Fruit fly (Drosophila melanogaster) ovary, adult (tissue): ENCODE measurements around the gene sav.

Experiments
- CG17801 ChIP-seq: fragments of 200-800 bp; optimal IDR thresholded peaks from 2 replicates; lab custom pipeline; 2019; ENCODE audit warnings: missing biosample characterization, mild to moderate bottlenecking, missing genetic modification characterization, moderate library complexity; ENCODE audit not compliant: partially characterized antibody

Gene sav

dm6 chr3R:23061209-23061608 lies at the start of gene sav, which contains the start of gene Ublcp1:
Gene sav, minus strand, starts transcription at chr3R:23061304.
Gene Ublcp1, plus strand, starts transcription at chr3R:23061493.
- TF ChIP-seq CG17801 (GFP tag; lab: Kevin White, UChicago), result peak; percentile 50

DNA sequence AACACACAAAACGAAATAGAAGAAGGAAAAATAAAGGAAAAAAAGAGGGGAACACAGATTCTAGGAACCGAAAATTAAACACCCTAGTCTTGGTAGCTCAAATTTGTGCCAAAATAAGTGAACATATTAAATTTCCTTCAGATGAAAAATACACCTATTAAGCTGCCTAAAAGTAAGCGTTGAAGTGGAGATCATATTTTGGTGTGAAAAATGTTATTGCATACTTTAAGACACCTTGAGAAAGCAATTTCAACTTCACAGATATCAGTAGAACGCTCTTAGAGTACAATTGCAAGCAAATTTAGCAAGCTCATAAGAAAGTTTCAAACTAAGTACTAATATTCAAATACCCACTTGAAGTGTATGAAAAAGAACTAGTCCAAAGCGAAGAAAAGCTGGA lies 49.6 kb upstream of the sav start:
- no peak for TF ChIP-seq CG17801 (GFP tag; lab: Kevin White, UChicago)

- TF ChIP-seq CG17801 (GFP tag; lab: Kevin White, UChicago), result no peak
Measured at dm6 chr3R:23099233-23099632, 38.1 kb upstream of the sav start, which contains the start of gene CG6738. Gene CG6738, plus strand, starts transcription at chr3R:23099533.

DNA sequence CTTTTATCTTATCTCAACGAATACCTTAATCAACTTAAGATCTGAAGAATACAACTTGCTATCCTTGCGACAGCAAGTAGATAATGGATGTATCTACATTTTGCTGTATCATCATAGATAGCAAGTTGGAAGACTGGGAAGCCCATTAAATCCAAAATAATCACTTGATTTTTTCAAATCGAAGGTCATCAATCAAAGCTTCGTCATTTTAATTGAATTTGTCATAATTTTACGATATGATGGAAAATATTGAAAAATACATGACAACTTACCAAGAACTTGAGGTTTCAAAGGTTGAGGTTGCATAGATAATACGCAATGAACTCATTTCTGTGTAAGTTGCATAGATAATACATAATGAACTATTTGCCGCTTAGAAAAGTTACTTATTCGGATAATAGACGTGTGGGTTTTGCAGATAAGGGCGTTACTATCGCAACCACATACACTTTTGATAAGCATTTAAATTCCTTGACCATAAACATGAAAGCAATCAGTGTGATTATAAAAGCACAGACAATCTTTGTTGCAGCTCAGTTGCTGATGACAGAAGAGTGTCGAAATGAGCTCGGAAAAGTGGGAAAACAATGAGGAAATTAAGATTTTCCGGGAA lies 36.2 kb upstream of the sav start, which contains the start of gene CG6733:
CG6733 (plus strand) TSS at position 532 of the 613 bp plus-strand sequence.
- TF ChIP-seq CG17801 (GFP tag; lab: Kevin White, UChicago), result no peak

- no peak for TF ChIP-seq CG17801 (GFP tag; lab: Kevin White, UChicago)
Measured at dm6 chr3R:23095346-23095745, 34.2 kb upstream of the sav start, which contains the start of gene CG17109. Gene CG17109, plus strand, starts transcription at chr3R:23095690.

DNA sequence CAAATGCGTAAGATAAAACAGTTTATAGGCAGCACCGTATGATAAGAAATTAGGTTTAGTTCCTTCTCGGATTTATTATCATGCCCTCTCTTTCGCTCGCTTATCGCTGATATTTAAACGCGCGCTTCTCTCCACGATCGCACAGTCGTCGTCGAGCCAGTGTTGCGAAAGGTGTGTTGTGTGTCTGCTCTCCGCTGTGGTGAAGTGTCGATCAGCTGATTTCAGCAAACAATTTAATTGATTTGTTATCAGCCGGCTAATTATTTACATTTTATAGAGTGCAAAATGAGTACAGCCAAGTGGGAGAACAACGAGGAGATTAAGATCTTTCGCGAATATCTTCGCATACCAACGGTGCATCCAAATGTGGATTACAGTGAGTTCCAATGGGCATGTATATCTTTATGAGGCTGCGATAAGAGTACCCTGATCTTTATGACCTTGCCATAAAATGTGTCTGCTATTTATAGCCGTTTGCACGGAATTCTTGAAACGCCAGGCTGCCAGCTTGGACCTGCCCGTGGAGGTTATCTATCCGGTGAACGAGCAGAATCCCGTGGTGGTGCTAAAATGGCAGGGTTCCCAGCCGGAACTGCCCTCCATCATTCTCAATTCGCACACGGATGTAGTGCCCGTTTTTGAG lies 30.6 kb upstream of the sav start, which contains the start of the genes CG17110 and CG6726:
CG17110 (plus strand) TSS at position 139 of the 643 bp plus-strand sequence.
CG6726 (plus strand) TSS at position 139 of the 643 bp plus-strand sequence.
- peak; percentile 46 for TF ChIP-seq CG17801 (GFP tag; lab: Kevin White, UChicago)

DNA sequence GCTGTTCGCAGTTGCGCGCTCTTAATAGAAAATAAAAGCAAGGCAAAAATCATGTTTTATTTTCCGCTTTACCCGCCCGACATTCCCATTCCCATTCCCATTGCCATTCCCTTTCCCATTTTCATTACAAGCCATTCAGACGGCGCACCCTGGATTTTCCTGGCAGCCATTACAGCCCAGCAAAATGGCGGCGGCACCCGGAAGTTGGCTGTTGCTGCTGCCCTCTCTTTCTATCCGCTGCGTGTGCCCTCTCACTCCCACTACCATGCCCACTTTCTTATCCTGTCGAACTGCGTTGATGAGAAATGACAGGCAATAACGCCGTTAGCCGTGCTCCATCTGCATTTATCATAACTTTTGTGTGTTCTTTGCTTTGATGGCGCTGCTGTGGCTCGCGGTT lies 27.1 kb upstream of the sav start:
- TF ChIP-seq CG17801 (GFP tag; lab: Kevin White, UChicago), result no peak

DNA sequence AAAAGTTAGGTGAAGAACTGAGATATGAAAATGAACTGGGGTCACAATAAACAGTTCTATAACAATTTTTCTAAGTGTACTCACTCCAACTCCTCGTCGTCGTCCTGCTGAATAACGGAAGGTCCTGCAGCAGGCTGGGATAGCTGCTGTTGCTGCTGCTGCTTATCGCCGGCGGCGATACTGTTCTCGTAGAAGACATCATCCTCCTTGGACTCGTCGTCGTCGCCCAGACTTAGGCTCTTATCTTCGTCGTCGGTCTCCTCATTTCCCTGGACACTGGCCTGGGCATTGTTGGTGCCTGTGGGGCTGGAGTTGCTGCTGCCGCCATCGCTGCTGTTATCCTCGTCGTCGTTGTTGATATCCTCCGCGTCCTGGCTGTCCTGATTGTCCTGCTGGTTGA lies 20.2 kb upstream of the sav start:
- TF ChIP-seq CG17801 (GFP tag; lab: Kevin White, UChicago), result no peak

DNA sequence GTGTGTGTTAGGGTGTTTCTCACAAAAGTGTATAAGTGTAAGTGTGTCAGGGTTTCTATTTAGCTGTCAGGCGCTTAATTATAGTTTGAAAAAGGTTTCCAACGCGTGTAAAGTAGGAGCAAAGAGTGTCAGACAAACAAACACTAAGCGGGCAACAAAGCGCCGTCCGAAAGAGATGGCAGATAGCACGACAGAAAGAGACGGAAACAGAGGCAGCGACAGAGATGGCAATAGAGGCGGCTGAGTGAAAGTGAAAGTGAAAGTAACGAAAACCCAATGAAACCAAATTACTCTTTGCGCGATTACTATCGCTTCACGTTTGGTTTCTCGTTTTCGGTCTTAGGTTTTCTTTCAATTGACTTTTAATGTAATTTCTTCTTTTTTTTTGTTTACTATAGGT lies 13.4 kb upstream of the sav start:
- TF ChIP-seq CG17801 (GFP tag; lab: Kevin White, UChicago), result no peak

dm6 chr3R:23067209-23067826 lies 6.2 kb upstream of the sav start, which contains the start of gene CG17111:
Gene CG17111, minus strand, starts transcription at chr3R:23067259.
- TF ChIP-seq CG17801 (GFP tag; lab: Kevin White, UChicago), result no peak

dm6 chr3R:23060166-23060565 lies 938 bp downstream of the sav start:
- TF ChIP-seq CG17801 (GFP tag; lab: Kevin White, UChicago), result no peak

DNA sequence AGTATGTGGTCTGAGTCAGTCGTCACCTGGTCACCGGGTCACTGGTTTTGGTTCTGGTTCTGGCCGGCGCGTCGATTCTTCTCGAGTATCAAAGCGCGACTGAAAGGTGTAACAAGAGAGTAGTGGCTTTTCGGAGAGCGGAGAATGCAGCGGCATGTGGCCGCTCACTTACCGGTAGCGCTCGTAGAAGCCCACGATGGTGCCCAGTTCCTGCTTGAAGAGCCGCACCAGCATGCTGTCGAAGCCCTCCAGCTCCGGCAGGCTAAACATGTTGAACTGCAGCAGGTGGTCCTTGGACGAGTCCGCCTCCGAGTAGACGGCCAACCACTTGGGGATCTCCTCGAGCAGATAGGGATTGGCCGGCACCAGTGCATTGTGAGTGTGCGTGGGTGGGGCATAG lies 2.2 kb downstream of the sav start, which contains the start of gene Ctns:
Ctns (minus strand) TSS at position 101 of the 400 bp plus-strand sequence.
- no peak for TF ChIP-seq CG17801 (GFP tag; lab: Kevin White, UChicago)

- TF ChIP-seq CG17801 (GFP tag; lab: Kevin White, UChicago), result no peak
Measured at dm6 chr3R:23057390-23057789, 3.7 kb downstream of the sav start.

DNA sequence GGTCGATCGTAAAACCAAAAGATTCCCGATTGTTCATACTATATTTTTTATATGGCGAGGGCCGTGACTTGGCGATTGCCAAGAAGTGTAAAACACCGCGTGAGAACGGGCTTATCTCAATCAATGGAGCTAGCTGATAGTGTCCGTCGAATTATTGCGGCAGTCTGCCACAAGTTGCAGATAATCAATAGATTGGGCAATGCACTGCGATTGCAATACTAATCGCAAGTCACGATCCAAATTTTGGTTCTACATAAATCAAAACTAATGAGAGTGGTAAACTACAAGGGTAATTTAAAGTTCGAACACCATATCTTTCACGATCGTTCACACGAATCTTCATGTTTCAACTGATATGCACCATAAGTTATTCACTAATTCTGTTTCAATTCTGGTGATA lies 4.4 kb downstream of the sav start:
- TF ChIP-seq CG17801 (GFP tag; lab: Kevin White, UChicago), result no peak

- no peak for TF ChIP-seq CG17801 (GFP tag; lab: Kevin White, UChicago)
Measured at dm6 chr3R:23056113-23056512, 5.0 kb downstream of the sav start.
